Fruit fly (Drosophila melanogaster) whole organism, embryonic: ENCODE data around the gene CG33796.

ENCODE experiments used
- Asciz ChIP-seq: fragments of 200-800 bp; sonication (Bioruptor generic); optimal IDR thresholded peaks from 2 replicates; lab custom pipeline; 2017; ENCODE audit warnings: missing biosample characterization, mild to moderate bottlenecking, missing genetic modification characterization, missing genetic modification reagents
- Awh ChIP-seq: fragments of 200-800 bp; sonication (Bioruptor generic); IDR thresholded peaks from 2 replicates; pipeline ENCODE4, ENCODE4 v1.3.6; 2022; ENCODE audit warnings: missing biosample characterization, missing genetic modification characterization
- CG11695 ChIP-seq: fragments of 200-800 bp; sonication (Bioruptor generic); IDR thresholded peaks from 3 replicates; pipeline ENCODE4 v1.3.6; 2022; ENCODE audit warnings: missing biosample characterization, missing genetic modification characterization
- CG12071 ChIP-seq: fragments of 200-800 bp; sonication (Bioruptor generic); optimal IDR thresholded peaks from 3 replicates; lab custom pipeline; 2018; ENCODE audit warnings: missing biosample characterization, mild to moderate bottlenecking, missing genetic modification characterization
- CG12219 ChIP-seq: fragments of 200-800 bp; sonication (Bioruptor generic); optimal IDR thresholded peaks from 3 replicates; lab custom pipeline; 2018; ENCODE audit warnings: missing biosample characterization, mild to moderate bottlenecking, missing genetic modification characterization
- CG12391 ChIP-seq: fragments of 200-800 bp; sonication (Bioruptor generic); optimal IDR thresholded peaks from 3 replicates; lab custom pipeline; 2018; ENCODE audit warnings: missing biosample characterization, mild to moderate bottlenecking, missing genetic modification characterization, moderate library complexity
- CG12659 ChIP-seq: fragments of 200-800 bp; sonication (Bioruptor generic); optimal IDR thresholded peaks from 3 replicates; lab custom pipeline; 2017; ENCODE audit warnings: mild to moderate bottlenecking, missing biosample characterization, missing genetic modification reagents, missing genetic modification characterization
- CG16815 ChIP-seq: fragments of 200-800 bp; sonication (Bioruptor generic); optimal IDR thresholded peaks from 3 replicates; lab custom pipeline; 2017; ENCODE audit warnings: missing biosample characterization, mild to moderate bottlenecking, missing genetic modification characterization
- CG16863 ChIP-seq: fragments of 200-800 bp; sonication (Bioruptor generic); optimal IDR thresholded peaks from 3 replicates; lab custom pipeline; 2016; ENCODE audit warnings: missing biosample characterization, missing genetic modification characterization
- CG30020 ChIP-seq: fragments of 200-800 bp; optimal IDR thresholded peaks from 2 replicates; lab custom pipeline; 2019; ENCODE audit warnings: missing biosample characterization, mild to moderate bottlenecking, missing genetic modification characterization, moderate library complexity
- CG3065 ChIP-seq: fragments of 200-800 bp; sonication (Bioruptor generic); optimal IDR thresholded peaks from 2 replicates; lab custom pipeline; 2016; ENCODE audit warnings: missing biosample characterization, missing genetic modification characterization
- CG4282 ChIP-seq: fragments of 200-800 bp; sonication (Bioruptor generic); optimal IDR thresholded peaks from 2 replicates; lab custom pipeline; 2016; ENCODE audit warnings: missing biosample characterization, missing genetic modification characterization
- CG4328 ChIP-seq: fragments of 200-800 bp; sonication (Bioruptor generic); optimal IDR thresholded peaks from 3 replicates; lab custom pipeline; 2017; ENCODE audit warnings: missing biosample characterization, missing genetic modification reagents, missing genetic modification characterization
- CG7556 ChIP-seq: fragments of 200-800 bp; sonication (Bioruptor generic); optimal IDR thresholded peaks from 2 replicates; lab custom pipeline; 2017; ENCODE audit warnings: missing biosample characterization, mild to moderate bottlenecking, missing genetic modification characterization
- CG7839 ChIP-seq: fragments of 200-800 bp; sonication (Bioruptor generic); optimal IDR thresholded peaks from 3 replicates; lab custom pipeline; 2018; ENCODE audit warnings: missing biosample characterization, mild to moderate bottlenecking, missing genetic modification characterization, moderate library complexity
- CG9215 ChIP-seq: fragments of 200-800 bp; sonication (Bioruptor generic); IDR thresholded peaks from 2 replicates; pipeline ENCODE4 v1.3.6; 2022; ENCODE audit warnings: missing biosample characterization, missing genetic modification characterization
- CkIIα-i1 ChIP-seq: fragments of 200-800 bp; sonication (Bioruptor generic); IDR thresholded peaks from 2 replicates; pipeline ENCODE4 v1.3.6; 2022; ENCODE audit warnings: missing biosample characterization, missing genetic modification characterization
- Dek ChIP-seq: fragments of 200-800 bp; sonication (Bioruptor generic); optimal IDR thresholded peaks from 3 replicates; lab custom pipeline; 2019; ENCODE audit warnings: missing biosample characterization, mild to moderate bottlenecking, missing genetic modification characterization, moderate library complexity
- Fer1 ChIP-seq: fragments of 200-800 bp; sonication (Bioruptor generic); optimal IDR thresholded peaks from 2 replicates; lab custom pipeline; 2017; ENCODE audit warnings: missing biosample characterization, mild to moderate bottlenecking, missing genetic modification characterization
- HHEX ChIP-seq: fragments of 200-800 bp; sonication (Bioruptor generic); optimal IDR thresholded peaks from 3 replicates; lab custom pipeline; 2017; ENCODE audit warnings: missing biosample characterization, mild to moderate bottlenecking, missing genetic modification characterization, missing genetic modification reagents
- Lhr ChIP-seq: fragments of 200-800 bp; sonication (Bioruptor generic); optimal IDR thresholded peaks from 3 replicates; lab custom pipeline; 2017; ENCODE audit warnings: mild to moderate bottlenecking, missing biosample characterization, missing genetic modification reagents, missing genetic modification characterization
- Oli ChIP-seq: fragments of 200-800 bp; sonication (Bioruptor generic); optimal IDR thresholded peaks from 2 replicates; lab custom pipeline; 2018; ENCODE audit warnings: missing biosample characterization, mild to moderate bottlenecking, missing genetic modification characterization, moderate library complexity
- PHDP ChIP-seq: fragments of 200-800 bp; sonication (Bioruptor generic); optimal IDR thresholded peaks from 3 replicates; lab custom pipeline; 2018; ENCODE audit warnings: missing biosample characterization, mild to moderate bottlenecking, missing genetic modification characterization, moderate library complexity
- Rx ChIP-seq: fragments of 200-800 bp; sonication (Bioruptor generic); IDR thresholded peaks from 2 replicates; pipeline ENCODE4 v1.3.6; 2022; ENCODE audit warnings: missing biosample characterization, missing genetic modification characterization
- Sox102F ChIP-seq: fragments of 200-800 bp; sonication (Bioruptor generic); optimal IDR thresholded peaks from 2 replicates; lab custom pipeline; 2018; ENCODE audit warnings: missing biosample characterization, mild to moderate bottlenecking, missing genetic modification characterization, moderate library complexity
- Spps ChIP-seq: fragments of 200-800 bp; sonication (Bioruptor generic); optimal IDR thresholded peaks from 2 replicates; lab custom pipeline; 2018; ENCODE audit warnings: missing biosample characterization, mild to moderate bottlenecking, missing genetic modification characterization
- cad ChIP-seq: fragments of >200 bp; optimal IDR thresholded peaks from 2 replicates; lab custom pipeline; 2017; ENCODE audit warnings: missing biosample characterization, missing genetic modification characterization
- ci ChIP-seq: fragments of 200-800 bp; sonication (Bioruptor generic); IDR thresholded peaks from 3 replicates; pipeline ENCODE4 v1.3.6; 2022; ENCODE audit warnings: missing biosample characterization, missing genetic modification characterization
- crol ChIP-seq: fragments of 200-800 bp; sonication (Bioruptor generic); IDR thresholded peaks from 2 replicates; pipeline ENCODE4 v1.3.6; 2022; ENCODE audit warnings: missing biosample characterization, missing genetic modification characterization
- dati ChIP-seq: fragments of 200-800 bp; sonication (Bioruptor generic); IDR thresholded peaks from 2 replicates; pipeline ENCODE4 v1.3.6; 2022; ENCODE audit warnings: missing biosample characterization, missing genetic modification characterization
- dm ChIP-seq: fragments of 200-800 bp; sonication (Bioruptor generic); optimal IDR thresholded peaks from 3 replicates; lab custom pipeline; 2016; ENCODE audit warnings: missing biosample characterization, missing genetic modification characterization
- dmrt11E ChIP-seq: fragments of 200-800 bp; sonication (Bioruptor generic); optimal IDR thresholded peaks from 3 replicates; lab custom pipeline; 2018; ENCODE audit warnings: missing biosample characterization, mild to moderate bottlenecking, missing genetic modification characterization, moderate library complexity
- gfzf ChIP-seq: fragments of 200-800 bp; sonication (Bioruptor generic); optimal IDR thresholded peaks from 2 replicates; lab custom pipeline; 2016; ENCODE audit warnings: missing biosample characterization, mild to moderate bottlenecking, missing genetic modification characterization, moderate library complexity
- grau ChIP-seq: fragments of 200-800 bp; optimal IDR thresholded peaks from 3 replicates; lab custom pipeline; 2019; ENCODE audit warnings: missing biosample characterization, mild to moderate bottlenecking, missing genetic modification characterization, moderate library complexity
- her ChIP-seq: fragments of 200-800 bp; sonication (Bioruptor generic); optimal IDR thresholded peaks from 2 replicates; lab custom pipeline; 2016; ENCODE audit warnings: missing biosample characterization, missing genetic modification characterization
- ind ChIP-seq: fragments of 200-800 bp; sonication (Bioruptor generic); optimal IDR thresholded peaks from 3 replicates; lab custom pipeline; 2016; ENCODE audit warnings: missing biosample characterization, missing genetic modification characterization
- luna ChIP-seq: fragments of 200-800 bp; sonication (Bioruptor generic); optimal IDR thresholded peaks from 2 replicates; lab custom pipeline; 2016; ENCODE audit warnings: missing biosample characterization, missing genetic modification characterization
- mld ChIP-seq: fragments of 200-800 bp; sonication (Bioruptor generic); IDR thresholded peaks from 3 replicates; pipeline ENCODE4 v1.3.6; 2022; ENCODE audit warnings: missing biosample characterization, missing genetic modification characterization; ENCODE audit not compliant: partially characterized antibody
- nerfin-1 ChIP-seq: fragments of 200-800 bp; sonication (Bioruptor generic); optimal IDR thresholded peaks from 3 replicates; lab custom pipeline; 2019; ENCODE audit warnings: missing biosample characterization, mild to moderate bottlenecking, missing genetic modification characterization, moderate library complexity
- nmo ChIP-seq: fragments of 200-800 bp; sonication (Bioruptor generic); optimal IDR thresholded peaks from 2 replicates; lab custom pipeline; 2018; ENCODE audit warnings: missing biosample characterization, mild to moderate bottlenecking, missing genetic modification characterization, moderate library complexity
- pan ChIP-seq, 4 experiments: fragments of >200 bp in 3 of 4; fragments of 200-800 bp in 1 of 4; sonication (Bioruptor generic) in 1 of 4; optimal IDR thresholded peaks in 3 of 4; IDR thresholded peaks in 1 of 4; 2 replicates each; pipeline versions ENCODE4 v1.3.6 to Lab custom; 2017 to 2022; ENCODE audit warnings: missing biosample characterization in 2 of 4, missing genetic modification characterization in 2 of 4, mixed read lengths in 1 of 4
- pfk ChIP-seq: fragments of 200-800 bp; sonication (Bioruptor generic); optimal IDR thresholded peaks from 2 replicates; lab custom pipeline; 2018; ENCODE audit warnings: missing biosample characterization, mild to moderate bottlenecking, missing genetic modification characterization, moderate library complexity
- psq ChIP-seq: fragments of 200-800 bp; sonication (Bioruptor generic); optimal IDR thresholded peaks from 2 replicates; lab custom pipeline; 2017; ENCODE audit warnings: missing biosample characterization, missing genetic modification characterization
- scrt ChIP-seq: fragments of 200-800 bp; sonication (Bioruptor generic); optimal IDR thresholded peaks from 2 replicates; lab custom pipeline; 2018; ENCODE audit warnings: missing biosample characterization, mild to moderate bottlenecking, missing genetic modification characterization, moderate library complexity
- tio ChIP-seq: fragments of 200-800 bp; sonication (Bioruptor generic); optimal IDR thresholded peaks from 2 replicates; lab custom pipeline; 2017; ENCODE audit warnings: missing biosample characterization, missing genetic modification characterization, inconsistent platforms
- trem ChIP-seq: fragments of 200-800 bp; optimal IDR thresholded peaks from 3 replicates; lab custom pipeline; 2019; ENCODE audit warnings: missing biosample characterization, mild to moderate bottlenecking, missing genetic modification characterization, moderate library complexity
- unpg ChIP-seq: fragments of 200-800 bp; sonication (Bioruptor generic); optimal IDR thresholded peaks from 3 replicates; lab custom pipeline; 2018; ENCODE audit warnings: missing biosample characterization, mild to moderate bottlenecking, missing genetic modification characterization, moderate library complexity
- yki ChIP-seq: fragments of >200 bp; optimal IDR thresholded peaks from 3 replicates; lab custom pipeline; 2018

The CG33796 gene

DNA sequence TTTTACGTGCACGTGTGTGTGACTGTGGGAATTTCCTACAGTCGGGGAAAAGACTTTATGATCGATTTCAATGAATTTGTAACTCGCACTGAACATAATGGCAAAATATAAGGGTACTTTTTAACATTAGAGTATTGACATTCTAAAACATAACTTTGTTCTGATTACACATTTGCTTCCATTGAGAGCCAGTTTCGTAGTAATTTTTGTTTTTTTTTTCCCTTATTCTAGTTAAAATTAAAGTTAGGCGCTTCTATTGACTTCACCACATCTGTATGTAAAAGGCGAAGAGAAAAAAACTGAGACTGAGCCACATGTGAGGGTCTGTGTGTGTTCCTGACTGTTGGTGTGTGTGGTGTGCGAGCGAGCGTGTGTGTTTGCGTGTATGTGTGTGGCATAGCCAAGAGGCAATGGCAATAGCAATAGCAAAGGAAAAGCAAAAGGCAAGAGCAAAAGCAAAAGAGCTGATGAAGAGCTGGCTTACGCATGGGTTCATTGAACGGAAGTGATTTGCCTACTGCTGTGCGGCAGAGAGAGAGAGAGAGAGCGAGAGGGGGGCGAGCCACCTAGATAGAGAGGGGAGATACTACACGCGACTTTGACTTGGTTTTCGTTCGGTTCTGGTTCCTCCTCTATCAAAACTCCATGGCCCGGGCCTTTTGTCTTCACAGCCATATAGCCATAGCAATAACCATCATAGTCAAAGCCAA, 7.9 kb downstream of the CG33796 start (continued):
- TF ChIP-seq crol (peak; percentile 84), CG3065 (GFP tag; lab: Kevin White, UChicago) (no peak), Asciz (GFP tag; lab: Kevin White, UChicago) (peak; percentile 55), CG7556 (GFP tag; lab: Kevin White, UChicago) (peak; percentile 83), luna (GFP tag; lab: Kevin White, UChicago) (no peak), tio (GFP tag; lab: Kevin White, UChicago) (peak; percentile 64), trem (peak; percentile 19), dmrt11E (tag; lab: Kevin White, UChicago) (peak; percentile 8), Fer1 (peak; percentile 92), Rx (GFP tag; lab: Robert Waterston, UW) (peak; percentile 18; the same call in 1 of the 2 replicates), CG12659 (GFP tag; lab: Kevin White, UChicago) (peak; percentile 77), gfzf (no peak), CkIIα-i1 (GFP tag; lab: Robert Waterston, UW) (no peak), PHDP (peak; percentile 84), her (peak; percentile 71), nmo (GFP tag; lab: Kevin White, UChicago) (peak; percentile 66), ci (GFP tag; lab: Robert Waterston, UW) (peak; percentile 58; the same call in 1 of the 3 replicates), dm (GFP tag; lab: Kevin White, UChicago) (peak; percentile 1), CG4282 (peak; percentile 47), HHEX (peak; percentile 79), CG11695 (GFP tag; lab: Robert Waterston, UW) (peak; percentile 78), CG12219 (GFP tag; lab: Kevin White, UChicago) (peak; percentile 69), nerfin-1 (tag; lab: Kevin White, UChicago) (peak; percentile 56), mld (no peak), Sox102F (peak; percentile 72), yki (lab: Kevin White, UChicago) (no peak), unpg (GFP tag; lab: Kevin White, UChicago) (peak; percentile 67), Awh (GFP tag; lab: Robert Waterston, UW) (no peak), psq (GFP tag; lab: Kevin White, UChicago) (no peak), grau (tag; lab: Kevin White, UChicago) (peak; percentile 82), CG16815 (GFP tag; lab: Kevin White, UChicago) (peak; percentile 46), ind (peak; percentile 68), CG9215 (GFP tag; lab: Robert Waterston, UW) (peak; percentile 69), CG7839 (tag; lab: Kevin White, UChicago) (peak; percentile 85), CG30020 (tag; lab: Kevin White, UChicago) (no peak), CG4328 (GFP tag; lab: Kevin White, UChicago) (peak; percentile 43), CG16863 (GFP tag; lab: Kevin White, UChicago) (peak; percentile 62), Spps (tag; lab: Kevin White, UChicago) (peak; percentile 10), CG12071 (peak; percentile 44), Lhr (GFP tag; lab: Kevin White, UChicago) (peak; percentile 6), cad (GFP tag; lab: Kevin White, UChicago) (no peak), pfk (GFP tag; lab: Kevin White, UChicago) (no peak), Oli (peak; percentile 78), Dek (tag; lab: Kevin White, UChicago) (peak; percentile 68), pan (optimal IDR thresholded peaks at IDR 0.05; lab: Kevin White, UChicago) (no peak), pan (GFP tag; optimal IDR thresholded peaks at IDR 0.05 in 1 of 2, IDR thresholded peaks at IDR 0.05 in 1 of 2) (peak in 1 of 2 experiments; percentile 52), scrt (GFP tag; lab: Kevin White, UChicago) (peak; percentile 71), dati (GFP tag; lab: Robert Waterston, UW) (0 out of 2 replicates have a peak, but pooled peaks have one; percentile 1), CG12391 (peak; percentile 78)
